Worm (Caenorhabditis elegans): ENCODE data around the gene pigm-1.

DNA sequence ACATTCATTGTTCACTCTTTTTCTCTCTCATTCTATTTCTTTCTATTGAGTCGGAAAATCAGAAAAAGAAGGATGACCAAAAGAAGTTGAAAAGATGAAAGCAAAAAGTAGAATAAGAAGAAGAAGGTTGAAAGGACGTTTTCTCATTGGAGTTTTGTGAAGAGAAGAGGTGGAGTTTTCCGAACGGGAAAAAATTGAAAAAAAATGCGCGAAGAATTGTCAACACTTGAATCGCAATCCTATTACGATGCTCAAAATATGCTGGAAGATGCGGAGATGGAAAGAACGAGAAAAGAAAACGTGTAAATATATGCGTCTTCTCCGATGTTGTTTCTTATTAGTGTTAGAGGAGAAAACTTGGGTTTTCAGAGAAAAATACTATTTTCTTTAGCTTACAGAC is 14.9 kb upstream of the pigm-1 start:
- TF ChIP-seq nhr-28 (tag; optimal IDR thresholded peaks at IDR 0.05) (no peak), mep-1 (tag; optimal IDR thresholded peaks at IDR 0.05) (no peak), lin-29 (GFP tag; IDR thresholded peaks at IDR 0.05) (no peak)

Measured in whole organism, L4 larva.